Fruit fly (Drosophila melanogaster) whole organism, prepupa: Measurements from ENCODE around the gene Chchd2.
A peak's percentile ranks its signal among the peaks of the same experiment; 100 is the strongest.

Experiments used
- Blimp-1 ChIP-seq: fragments of 200-800 bp; sonication (Bioruptor generic); optimal IDR thresholded peaks from 3 replicates; lab custom pipeline; 2017; ENCODE audit warnings: missing biosample characterization, missing genetic modification characterization, mild to moderate bottlenecking, moderate library complexity, missing genetic modification reagents
- CG10631 ChIP-seq: fragments of 200-800 bp; sonication (Bioruptor generic); optimal IDR thresholded peaks from 2 replicates; lab custom pipeline; 2016; ENCODE audit warnings: missing biosample characterization, missing genetic modification characterization
- CG10669 ChIP-seq: fragments of 200-800 bp; sonication (Bioruptor generic); optimal IDR thresholded peaks from 3 replicates; lab custom pipeline; 2018; ENCODE audit warnings: missing biosample characterization, mild to moderate bottlenecking, missing genetic modification characterization, moderate library complexity
- CG11294 ChIP-seq: fragments of 200-800 bp; sonication (Bioruptor generic); IDR thresholded peaks from 2 replicates; pipeline ENCODE4 v1.3.6; 2022; ENCODE audit warnings: missing biosample characterization, missing genetic modification characterization
- CG11902 ChIP-seq: fragments of 200-800 bp; sonication (Bioruptor generic); optimal IDR thresholded peaks from 3 replicates; lab custom pipeline; 2016; ENCODE audit warnings: missing biosample characterization, missing genetic modification characterization
- CG15336 ChIP-seq: fragments of 200-800 bp; sonication (Bioruptor generic); IDR thresholded peaks from 2 replicates; pipeline ENCODE4 v1.3.6; 2022; ENCODE audit warnings: missing biosample characterization, missing genetic modification characterization
- CG16779 ChIP-seq: fragments of 200-800 bp; sonication (Bioruptor generic); optimal IDR thresholded peaks from 3 replicates; lab custom pipeline; 2017; ENCODE audit warnings: missing biosample characterization, mild to moderate bottlenecking, missing genetic modification characterization
- CG31627 ChIP-seq: fragments of 200-800 bp; sonication (Bioruptor generic); optimal IDR thresholded peaks from 3 replicates; lab custom pipeline; 2016; ENCODE audit warnings: missing biosample characterization, missing genetic modification characterization
- CG32006 ChIP-seq: fragments of 200-800 bp; sonication (Bioruptor generic); optimal IDR thresholded peaks from 3 replicates; lab custom pipeline; 2017; ENCODE audit warnings: missing biosample characterization, mild to moderate bottlenecking, missing genetic modification characterization
- CG34406 ChIP-seq: fragments of 200-800 bp; sonication (Bioruptor generic); optimal IDR thresholded peaks from 3 replicates; lab custom pipeline; 2016; ENCODE audit warnings: missing biosample characterization, missing genetic modification characterization
- CG3919 ChIP-seq: fragments of 200-800 bp; sonication (Bioruptor generic); optimal IDR thresholded peaks from 3 replicates; lab custom pipeline; 2016; ENCODE audit warnings: missing biosample characterization, missing genetic modification characterization
- CG4318 ChIP-seq: fragments of 200-800 bp; sonication (Bioruptor generic); optimal IDR thresholded peaks from 3 replicates; lab custom pipeline; 2017; ENCODE audit warnings: missing biosample characterization, mild to moderate bottlenecking, missing genetic modification characterization
- CG6163 ChIP-seq: fragments of 200-800 bp; sonication (Bioruptor generic); IDR thresholded peaks from 3 replicates; pipeline ENCODE4 v1.3.6; 2022; ENCODE audit warnings: missing biosample characterization, missing genetic modification characterization
- CG6792 ChIP-seq: fragments of 200-800 bp; sonication (Bioruptor generic); optimal IDR thresholded peaks from 3 replicates; lab custom pipeline; 2016; ENCODE audit warnings: missing biosample characterization, missing genetic modification characterization
- CG6854 ChIP-seq: fragments of 200-800 bp; sonication (Bioruptor generic); optimal IDR thresholded peaks from 2 replicates; lab custom pipeline; 2017; ENCODE audit warnings: missing biosample characterization, mild to moderate bottlenecking, missing genetic modification characterization
- CG7368 ChIP-seq: fragments of 200-800 bp; sonication (Bioruptor generic); optimal IDR thresholded peaks from 3 replicates; lab custom pipeline; 2016; ENCODE audit warnings: missing biosample characterization, missing genetic modification characterization
- CG8119 ChIP-seq: fragments of 200-800 bp; sonication (Bioruptor generic); IDR thresholded peaks from 3 replicates; pipeline ENCODE4 v1.3.6; 2022; ENCODE audit warnings: missing biosample characterization, missing genetic modification characterization
- CG8319 ChIP-seq: fragments of 200-800 bp; sonication (Bioruptor generic); optimal IDR thresholded peaks from 3 replicates; lab custom pipeline; 2016; ENCODE audit warnings: missing biosample characterization, missing genetic modification characterization
- CG8632 ChIP-seq: fragments of 200-800 bp; sonication (Bioruptor generic); optimal IDR thresholded peaks from 3 replicates; lab custom pipeline; 2016; ENCODE audit warnings: missing biosample characterization, missing genetic modification characterization
- Eip75B ChIP-seq: fragments of 200-800 bp; sonication (Bioruptor generic); optimal IDR thresholded peaks from 3 replicates; lab custom pipeline; 2016; ENCODE audit warnings: missing biosample characterization, missing genetic modification characterization
- Eip78C ChIP-seq: fragments of 200-800 bp; sonication (Bioruptor generic); peaks from one replicate; lab custom pipeline; 2016; ENCODE audit warnings: missing biosample characterization, missing genetic modification characterization
- Ets96B ChIP-seq: fragments of 200-800 bp; optimal IDR thresholded peaks from 2 replicates; lab custom pipeline; 2019; ENCODE audit warnings: missing biosample characterization, mild to moderate bottlenecking, missing genetic modification characterization, moderate library complexity
- Hr38 ChIP-seq: sonication (Bioruptor generic); optimal IDR thresholded peaks from 2 replicates; lab custom pipeline; 2016; ENCODE audit warnings: missing biosample characterization, missing genetic modification characterization
- Hr39 ChIP-seq: fragments of 200-800 bp; sonication (Bioruptor generic); optimal IDR thresholded peaks from 2 replicates; lab custom pipeline; 2016; ENCODE audit warnings: missing biosample characterization, missing genetic modification characterization
- Hr4 ChIP-seq: fragments of 200-800 bp; sonication (Bioruptor generic); optimal IDR thresholded peaks from 3 replicates; lab custom pipeline; 2016; ENCODE audit warnings: missing biosample characterization, missing genetic modification characterization
- Lpt ChIP-seq: fragments of 200-800 bp; sonication (Bioruptor generic); optimal IDR thresholded peaks from 3 replicates; lab custom pipeline; 2016; ENCODE audit warnings: missing biosample characterization, missing genetic modification characterization
- Met ChIP-seq: fragments of 200-800 bp; sonication (Bioruptor generic); optimal IDR thresholded peaks from 3 replicates; lab custom pipeline; 2016; ENCODE audit warnings: missing biosample characterization, missing genetic modification characterization
- OdsH ChIP-seq: fragments of 200-800 bp; sonication (Bioruptor generic); optimal IDR thresholded peaks from 3 replicates; lab custom pipeline; 2016; ENCODE audit warnings: missing biosample characterization, missing genetic modification characterization
- Smox ChIP-seq: fragments of 200-800 bp; sonication (Bioruptor generic); optimal IDR thresholded peaks from 3 replicates; lab custom pipeline; 2016; ENCODE audit warnings: missing biosample characterization, missing genetic modification characterization
- Sox102F ChIP-seq: fragments of 200-800 bp; sonication (Bioruptor generic); optimal IDR thresholded peaks from 2 replicates; lab custom pipeline; 2016; ENCODE audit warnings: missing biosample characterization, mild to moderate bottlenecking, missing genetic modification characterization
- achi ChIP-seq: fragments of 200-800 bp; sonication (Bioruptor generic); optimal IDR thresholded peaks from 3 replicates; lab custom pipeline; 2016; ENCODE audit warnings: missing biosample characterization, missing genetic modification characterization
- acj6 ChIP-seq: fragments of 200-800 bp; sonication (Bioruptor generic); optimal IDR thresholded peaks from 3 replicates; lab custom pipeline; 2016; ENCODE audit warnings: missing biosample characterization, missing genetic modification characterization
- cyc ChIP-seq: fragments of 200-800 bp; sonication (Bioruptor generic); optimal IDR thresholded peaks from 3 replicates; lab custom pipeline; 2016; ENCODE audit warnings: missing biosample characterization, missing genetic modification characterization
- dsx ChIP-seq: fragments of 200-800 bp; optimal IDR thresholded peaks from 3 replicates; lab custom pipeline; 2019; ENCODE audit warnings: missing biosample characterization, mild to moderate bottlenecking, missing genetic modification characterization, moderate library complexity; ENCODE audit not compliant: poor library complexity, severe bottlenecking
- eg ChIP-seq: fragments of 200-800 bp; sonication (Bioruptor generic); IDR thresholded peaks from 3 replicates; pipeline ENCODE4 v1.3.6; 2022; ENCODE audit warnings: missing biosample characterization, missing genetic modification characterization
- esn ChIP-seq: fragments of 200-800 bp; sonication (Bioruptor generic); optimal IDR thresholded peaks from 2 replicates; lab custom pipeline; 2016; ENCODE audit warnings: missing biosample characterization, mild to moderate bottlenecking, missing genetic modification characterization, moderate library complexity
- fd85E ChIP-seq: fragments of 200-800 bp; sonication (Bioruptor generic); optimal IDR thresholded peaks from 3 replicates; lab custom pipeline; 2016; ENCODE audit warnings: missing biosample characterization, missing genetic modification characterization
- net ChIP-seq: fragments of 200-800 bp; sonication (Bioruptor generic); optimal IDR thresholded peaks from 3 replicates; lab custom pipeline; 2016; ENCODE audit warnings: missing biosample characterization, missing genetic modification characterization
- pdm3 ChIP-seq: fragments of 200-800 bp; sonication (Bioruptor generic); optimal IDR thresholded peaks from 3 replicates; lab custom pipeline; 2016; ENCODE audit warnings: missing biosample characterization, missing genetic modification characterization
- ss ChIP-seq, 2 experiments: fragments of 200-800 bp; sonication (Bioruptor generic); optimal IDR thresholded peaks; 2 replicates in 1 of 2; 3 replicates in 1 of 2; lab custom pipeline; 2017 to 2018; ENCODE audit warnings: mild to moderate bottlenecking in 2 of 2, missing biosample characterization in 2 of 2, missing genetic modification characterization in 2 of 2, moderate library complexity in 1 of 2
- svp ChIP-seq: fragments of 200-800 bp; sonication (Bioruptor generic); peaks from one replicate; lab custom pipeline; 2016; ENCODE audit warnings: missing biosample characterization, missing genetic modification characterization
- topi ChIP-seq: fragments of 200-800 bp; sonication (Bioruptor generic); optimal IDR thresholded peaks from 3 replicates; lab custom pipeline; 2016; ENCODE audit warnings: missing biosample characterization, missing genetic modification characterization
- vri ChIP-seq: fragments of 200-800 bp; sonication (Bioruptor generic); optimal IDR thresholded peaks from 3 replicates; lab custom pipeline; 2016; ENCODE audit warnings: missing biosample characterization, mild to moderate bottlenecking, missing genetic modification characterization

Gene Chchd2

dm6 chrX:17178484-17178921 lies 29.7 kb downstream of the Chchd2 start (continued):
- TF ChIP-seq cyc (GFP tag; lab: Kevin White, UChicago): peak; percentile 98
- TF ChIP-seq CG11902 (GFP tag; lab: Kevin White, UChicago): peak; percentile 95
- TF ChIP-seq Ets96B (tag; lab: Kevin White, UChicago): peak; percentile 97
- peak; percentile 95 for TF ChIP-seq CG16779 (tag; lab: Kevin White, UChicago)
- TF ChIP-seq Blimp-1 (GFP tag; lab: Kevin White, UChicago): peak; percentile 92
- TF ChIP-seq CG10669 (GFP tag; lab: Kevin White, UChicago): peak; percentile 97
- peak; percentile 6 for TF ChIP-seq CG8632 (GFP tag; lab: Kevin White, UChicago)
- TF ChIP-seq CG6792 (GFP tag; lab: Kevin White, UChicago): no peak
- peak; percentile 98 for TF ChIP-seq CG11294
- TF ChIP-seq dsx: peak; percentile 99
- no peak for TF ChIP-seq Hr39 (GFP tag; lab: Kevin White, UChicago)
- TF ChIP-seq CG7368 (GFP tag; lab: Kevin White, UChicago): peak; percentile 98
- TF ChIP-seq acj6 (GFP tag; lab: Kevin White, UChicago): peak; percentile 49
- TF ChIP-seq CG6854: peak; percentile 97
- peak; percentile 100 for TF ChIP-seq Eip78C (GFP tag; lab: Kevin White, UChicago)
- TF ChIP-seq Lpt: no peak
- TF ChIP-seq fd85E: peak; percentile 92
- TF ChIP-seq CG31627 (GFP tag; lab: Kevin White, UChicago): no peak
- TF ChIP-seq net: peak; percentile 87
- peak; percentile 27 for TF ChIP-seq pdm3 (GFP tag; lab: Kevin White, UChicago)

- TF ChIP-seq net (no peak), Eip75B (GFP tag; lab: Kevin White, UChicago) (no peak), CG15336 (no peak), CG11294 (no peak)
These were observed 31.7 kb downstream of the Chchd2 start for dm6 chrX:17180523-17180922.

dm6 chrX:17181264-17182198 lies 32.7 kb downstream of the Chchd2 start:
- peak; percentile 37 for TF ChIP-seq CG6792 (GFP tag; lab: Kevin White, UChicago)
- no peak for TF ChIP-seq ss (GFP tag; optimal IDR thresholded peaks at IDR 0.05; lab: Kevin White, UChicago)
- no peak for TF ChIP-seq eg
- TF ChIP-seq CG11902 (GFP tag; lab: Kevin White, UChicago): no peak
- peak; percentile 73 for TF ChIP-seq Eip78C (GFP tag; lab: Kevin White, UChicago)
- TF ChIP-seq Hr39 (GFP tag; lab: Kevin White, UChicago): no peak
- TF ChIP-seq CG6854: no peak
- TF ChIP-seq CG8119 (GFP tag; lab: Robert Waterston, UW): peak; percentile 50; the same call in 2 of the 3 replicates
- TF ChIP-seq Smox: peak; percentile 33
- TF ChIP-seq Blimp-1 (GFP tag; lab: Kevin White, UChicago): peak; percentile 46
- peak; percentile 10 for TF ChIP-seq Hr4 (GFP tag; lab: Kevin White, UChicago)
- peak; percentile 25 for TF ChIP-seq CG34406 (GFP tag; lab: Kevin White, UChicago)
- TF ChIP-seq CG4318: no peak
- TF ChIP-seq acj6 (GFP tag; lab: Kevin White, UChicago): peak; percentile 34
- TF ChIP-seq cyc (GFP tag; lab: Kevin White, UChicago): peak; percentile 19
- TF ChIP-seq svp (GFP tag; lab: Kevin White, UChicago): peak; percentile 69
- TF ChIP-seq vri (GFP tag; lab: Kevin White, UChicago): peak; percentile 37
- TF ChIP-seq CG10631: peak; percentile 11
- TF ChIP-seq CG8319 (GFP tag; lab: Kevin White, UChicago): peak; percentile 13
- peak; percentile 12 for TF ChIP-seq net
- peak; percentile 53 for TF ChIP-seq CG32006
- TF ChIP-seq OdsH (GFP tag; lab: Kevin White, UChicago): peak; percentile 41
- no peak for TF ChIP-seq Sox102F (GFP tag; lab: Kevin White, UChicago)
- peak; percentile 48 for TF ChIP-seq esn (GFP tag; lab: Kevin White, UChicago)
- peak; percentile 58 for TF ChIP-seq CG8632 (GFP tag; lab: Kevin White, UChicago)
- peak; percentile 37 for TF ChIP-seq achi (GFP tag; lab: Kevin White, UChicago)
- TF ChIP-seq Met (GFP tag; lab: Kevin White, UChicago): peak; percentile 30
- TF ChIP-seq CG3919 (GFP tag; lab: Kevin White, UChicago): peak; percentile 23
- TF ChIP-seq Hr38 (GFP tag; lab: Kevin White, UChicago): no peak
- TF ChIP-seq topi (GFP tag; lab: Kevin White, UChicago): peak; percentile 16
- TF ChIP-seq CG7368 (GFP tag; lab: Kevin White, UChicago): no peak
- no peak for TF ChIP-seq Lpt
- TF ChIP-seq CG6163 (GFP tag; lab: Robert Waterston, UW): 0 out of 3 replicates have a peak, but pooled peaks have one; percentile 21
- TF ChIP-seq CG15336: peak; percentile 52; the same call in 1 of the 2 replicates
